Fruit fly (Drosophila melanogaster) whole organism, embryonic: Measurements from ENCODE around the gene CG45079.

Experiments
- CG11696 ChIP-seq: fragments of 200-800 bp; sonication (Bioruptor generic); IDR thresholded peaks from 2 replicates; pipeline ENCODE4 v1.3.6; 2022; ENCODE audit warnings: missing biosample characterization, missing genetic modification characterization
- CG12299 ChIP-seq: fragments of 200-800 bp; sonication (Bioruptor generic); optimal IDR thresholded peaks from 2 replicates; lab custom pipeline; 2018; ENCODE audit warnings: missing biosample characterization, mild to moderate bottlenecking, missing genetic modification characterization
- CG13424 ChIP-seq: fragments of 200-800 bp; sonication (Bioruptor generic); optimal IDR thresholded peaks from 2 replicates; lab custom pipeline; 2019; ENCODE audit warnings: missing biosample characterization, mild to moderate bottlenecking, missing genetic modification characterization, moderate library complexity
- CG14441 ChIP-seq: fragments of 200-800 bp; sonication (Bioruptor generic); IDR thresholded peaks from 2 replicates; pipeline ENCODE4 v1.3.6; 2022; ENCODE audit warnings: missing biosample characterization, missing genetic modification characterization
- CG1602 ChIP-seq: fragments of 200-800 bp; sonication (Bioruptor generic); optimal IDR thresholded peaks from 3 replicates; lab custom pipeline; 2016; ENCODE audit warnings: missing biosample characterization, missing genetic modification characterization
- CG18476 ChIP-seq: fragments of 200-800 bp; sonication (Bioruptor generic); optimal IDR thresholded peaks from 2 replicates; lab custom pipeline; 2016; ENCODE audit warnings: missing biosample characterization, mild to moderate bottlenecking, missing genetic modification characterization
- CG31365 ChIP-seq: fragments of 200-800 bp; sonication (Bioruptor generic); optimal IDR thresholded peaks from 2 replicates; lab custom pipeline; 2018; ENCODE audit warnings: missing biosample characterization, mild to moderate bottlenecking, missing genetic modification characterization
- CG42726 ChIP-seq: fragments of 200-800 bp; sonication (Bioruptor generic); IDR thresholded peaks from 2 replicates; pipeline ENCODE4 v1.3.6; 2022; ENCODE audit warnings: missing biosample characterization, missing genetic modification characterization; ENCODE audit not compliant: partially characterized antibody
- CG4424 ChIP-seq: fragments of 200-800 bp; sonication (Bioruptor generic); optimal IDR thresholded peaks from 3 replicates; lab custom pipeline; 2016; ENCODE audit warnings: missing biosample characterization, missing genetic modification characterization
- CG4730 ChIP-seq: fragments of 200-800 bp; sonication (Bioruptor generic); IDR thresholded peaks from 2 replicates; pipeline ENCODE4 v1.3.6; 2022; ENCODE audit warnings: missing biosample characterization, missing genetic modification characterization
- CG4820 ChIP-seq: fragments of 200-800 bp; sonication (Bioruptor generic); optimal IDR thresholded peaks from 3 replicates; lab custom pipeline; 2016; ENCODE audit warnings: missing biosample characterization, missing genetic modification characterization
- CG5180 ChIP-seq: fragments of 200-800 bp; sonication (Bioruptor generic); optimal IDR thresholded peaks from 3 replicates; lab custom pipeline; 2017; ENCODE audit warnings: missing biosample characterization, missing genetic modification characterization, mild to moderate bottlenecking, moderate library complexity, missing genetic modification reagents
- CG6854 ChIP-seq: fragments of 200-800 bp; sonication (Bioruptor generic); optimal IDR thresholded peaks from 3 replicates; lab custom pipeline; 2017; ENCODE audit warnings: missing biosample characterization, mild to moderate bottlenecking, missing genetic modification characterization
- CG7839 ChIP-seq: fragments of 200-800 bp; sonication (Bioruptor generic); optimal IDR thresholded peaks from 3 replicates; lab custom pipeline; 2018; ENCODE audit warnings: missing biosample characterization, mild to moderate bottlenecking, missing genetic modification characterization, moderate library complexity
- CG8089 ChIP-seq: fragments of 200-800 bp; sonication (Bioruptor generic); optimal IDR thresholded peaks from 3 replicates; lab custom pipeline; 2016; ENCODE audit warnings: missing biosample characterization, missing genetic modification characterization
- CG8924 ChIP-seq: fragments of 200-800 bp; optimal IDR thresholded peaks from 3 replicates; lab custom pipeline; 2019; ENCODE audit warnings: missing biosample characterization, mild to moderate bottlenecking, missing genetic modification characterization, moderate library complexity
- CG9932 ChIP-seq: fragments of 200-800 bp; sonication (Bioruptor generic); IDR thresholded peaks from 2 replicates; pipeline ENCODE4 v1.3.6; 2022; ENCODE audit warnings: missing biosample characterization, missing genetic modification characterization
- Chrac-16 ChIP-seq: fragments of 200-800 bp; sonication (Bioruptor generic); optimal IDR thresholded peaks from 3 replicates; lab custom pipeline; 2016; ENCODE audit warnings: missing biosample characterization, missing genetic modification characterization
- E2f2 ChIP-seq: fragments of 200-800 bp; sonication (Bioruptor generic); IDR thresholded peaks from 2 replicates; pipeline ENCODE4 v1.3.6; 2022; ENCODE audit warnings: missing biosample characterization, missing genetic modification characterization
- Fer1 ChIP-seq: fragments of 200-800 bp; sonication (Bioruptor generic); optimal IDR thresholded peaks from 2 replicates; lab custom pipeline; 2017; ENCODE audit warnings: missing biosample characterization, mild to moderate bottlenecking, missing genetic modification characterization
- Fer2 ChIP-seq: fragments of 200-800 bp; sonication (Bioruptor generic); optimal IDR thresholded peaks from 2 replicates; lab custom pipeline; 2018; ENCODE audit warnings: missing biosample characterization, mild to moderate bottlenecking, missing genetic modification characterization, moderate library complexity
- Gsc ChIP-seq: fragments of 200-800 bp; sonication (Bioruptor generic); IDR thresholded peaks from 2 replicates; pipeline ENCODE4 v1.3.6; 2022; ENCODE audit warnings: missing biosample characterization, missing genetic modification characterization
- Mad ChIP-seq: fragments of 200-800 bp; sonication (Bioruptor generic); optimal IDR thresholded peaks from 2 replicates; lab custom pipeline; 2016; ENCODE audit warnings: missing biosample characterization, missing genetic modification characterization
- Pdp1 ChIP-seq, 2 experiments: fragments of 200-800 bp; sonication (Bioruptor generic); optimal IDR thresholded peaks; 3 replicates each; lab custom pipeline; 2016; ENCODE audit warnings: missing biosample characterization in 2 of 2, missing genetic modification characterization in 2 of 2, mild to moderate bottlenecking in 1 of 2, moderate library complexity in 1 of 2
- Side ChIP-seq: fragments of 200-800 bp; sonication (Bioruptor generic); optimal IDR thresholded peaks from 2 replicates; lab custom pipeline; 2016; ENCODE audit warnings: missing biosample characterization, missing genetic modification characterization
- Sin3A ChIP-seq: fragments of >200 bp; optimal IDR thresholded peaks from 2 replicates; lab custom pipeline; 2018
- ac ChIP-seq: fragments of 200-800 bp; sonication (Bioruptor generic); optimal IDR thresholded peaks from 3 replicates; lab custom pipeline; 2017; ENCODE audit warnings: missing biosample characterization, mild to moderate bottlenecking, missing genetic modification characterization
- crp ChIP-seq, 2 experiments: fragments of 200-800 bp; sonication (Bioruptor generic); optimal IDR thresholded peaks; 2 replicates in 1 of 2; 3 replicates in 1 of 2; lab custom pipeline; 2017; ENCODE audit warnings: missing biosample characterization in 2 of 2, missing genetic modification characterization in 2 of 2, mild to moderate bottlenecking in 1 of 2, moderate library complexity in 1 of 2
- da ChIP-seq: fragments of 200-800 bp; sonication (Bioruptor generic); optimal IDR thresholded peaks from 2 replicates; lab custom pipeline; 2016; ENCODE audit warnings: missing biosample characterization, missing genetic modification characterization
- dm ChIP-seq: fragments of 200-800 bp; sonication (Bioruptor generic); optimal IDR thresholded peaks from 3 replicates; lab custom pipeline; 2016; ENCODE audit warnings: missing biosample characterization, missing genetic modification characterization
- dmrt99B ChIP-seq: fragments of 200-800 bp; sonication (Bioruptor generic); optimal IDR thresholded peaks from 2 replicates; lab custom pipeline; 2018; ENCODE audit warnings: missing biosample characterization, mild to moderate bottlenecking, missing genetic modification characterization, moderate library complexity
- gce ChIP-seq: fragments of 200-800 bp; sonication (Bioruptor generic); IDR thresholded peaks from 3 replicates; pipeline ENCODE4 v1.3.6; 2022; ENCODE audit warnings: missing biosample characterization, missing genetic modification characterization
- gcm2 ChIP-seq: fragments of 200-800 bp; sonication (Bioruptor generic); optimal IDR thresholded peaks from 2 replicates; lab custom pipeline; 2016; ENCODE audit warnings: missing biosample characterization, missing genetic modification characterization
- gro ChIP-seq: fragments of 200-800 bp; sonication (Bioruptor generic); optimal IDR thresholded peaks from 2 replicates; lab custom pipeline; 2016; ENCODE audit warnings: missing biosample characterization, missing genetic modification characterization
- gt ChIP-seq: fragments of 200-800 bp; sonication (Bioruptor generic); IDR thresholded peaks from 2 replicates; pipeline ENCODE4 v1.3.6; 2022; ENCODE audit warnings: missing biosample characterization, missing genetic modification characterization
- her ChIP-seq: fragments of 200-800 bp; sonication (Bioruptor generic); optimal IDR thresholded peaks from 2 replicates; lab custom pipeline; 2016; ENCODE audit warnings: missing biosample characterization, missing genetic modification characterization
- jigr1 ChIP-seq: fragments of 200-800 bp; sonication (Bioruptor generic); IDR thresholded peaks from 3 replicates; pipeline ENCODE4 v1.3.6; 2022; ENCODE audit warnings: missing biosample characterization, missing genetic modification characterization
- lab ChIP-seq: fragments of 200-800 bp; sonication (Bioruptor generic); optimal IDR thresholded peaks from 3 replicates; lab custom pipeline; 2017; ENCODE audit warnings: missing biosample characterization, missing genetic modification characterization, mild to moderate bottlenecking, moderate library complexity, missing genetic modification reagents
- pan ChIP-seq, 4 experiments: fragments of >200 bp in 3 of 4; fragments of 200-800 bp in 1 of 4; sonication (Bioruptor generic) in 1 of 4; optimal IDR thresholded peaks in 3 of 4; IDR thresholded peaks in 1 of 4; 2 replicates each; pipeline versions ENCODE4 v1.3.6 to Lab custom; 2017 to 2022; ENCODE audit warnings: missing biosample characterization in 2 of 4, missing genetic modification characterization in 2 of 4, mixed read lengths in 1 of 4
- pros ChIP-seq: fragments of 200-800 bp; sonication (Bioruptor generic); optimal IDR thresholded peaks from 3 replicates; lab custom pipeline; 2019; ENCODE audit warnings: missing biosample characterization, mild to moderate bottlenecking, missing genetic modification characterization, moderate library complexity
- rib ChIP-seq: fragments of 200-800 bp; sonication (Bioruptor generic); IDR thresholded peaks from 2 replicates; pipeline ENCODE4 v1.3.6; 2022; ENCODE audit warnings: missing biosample characterization, missing genetic modification characterization
- ro ChIP-seq: fragments of 200-800 bp; sonication (Bioruptor generic); IDR thresholded peaks from 2 replicates; pipeline ENCODE4 v1.3.6; 2022; ENCODE audit warnings: missing biosample characterization, missing genetic modification characterization
- row ChIP-seq: fragments of 200-800 bp; sonication (Bioruptor generic); IDR thresholded peaks from 3 replicates; pipeline ENCODE4 v1.3.6; 2022; ENCODE audit warnings: missing biosample characterization, missing genetic modification characterization
- scrt ChIP-seq: fragments of 200-800 bp; sonication (Bioruptor generic); optimal IDR thresholded peaks from 2 replicates; lab custom pipeline; 2018; ENCODE audit warnings: missing biosample characterization, mild to moderate bottlenecking, missing genetic modification characterization, moderate library complexity
- slou ChIP-seq: fragments of 200-800 bp; sonication (Bioruptor generic); optimal IDR thresholded peaks from 3 replicates; lab custom pipeline; 2016; ENCODE audit warnings: missing biosample characterization, missing genetic modification characterization
- sr ChIP-seq: fragments of 200-800 bp; sonication (Bioruptor generic); IDR thresholded peaks from 3 replicates; pipeline ENCODE4 v1.3.6; 2022; ENCODE audit warnings: missing biosample characterization, missing genetic modification characterization
- trem ChIP-seq: fragments of 200-800 bp; optimal IDR thresholded peaks from 3 replicates; lab custom pipeline; 2019; ENCODE audit warnings: missing biosample characterization, mild to moderate bottlenecking, missing genetic modification characterization, moderate library complexity
- ttk ChIP-seq: fragments of 200-800 bp; sonication (Bioruptor generic); IDR thresholded peaks from 2 replicates; pipeline ENCODE4 v2.1.2; 2022; ENCODE audit warnings: missing biosample characterization, missing genetic modification characterization
- twi ChIP-seq: fragments of 200-800 bp; optimal IDR thresholded peaks from 2 replicates; lab custom pipeline; 2019; ENCODE audit warnings: missing biosample characterization, mild to moderate bottlenecking, missing genetic modification characterization, moderate library complexity
- unpg ChIP-seq: fragments of 200-800 bp; sonication (Bioruptor generic); optimal IDR thresholded peaks from 3 replicates; lab custom pipeline; 2018; ENCODE audit warnings: missing biosample characterization, mild to moderate bottlenecking, missing genetic modification characterization, moderate library complexity
- wek ChIP-seq: fragments of 200-800 bp; sonication (Bioruptor generic); optimal IDR thresholded peaks from 3 replicates; lab custom pipeline; 2018; ENCODE audit warnings: missing biosample characterization, mild to moderate bottlenecking, missing genetic modification characterization, moderate library complexity
- zen ChIP-seq: fragments of 200-800 bp; sonication (Bioruptor generic); optimal IDR thresholded peaks from 3 replicates; lab custom pipeline; 2018; ENCODE audit warnings: missing biosample characterization, mild to moderate bottlenecking, missing genetic modification characterization, moderate library complexity

The CG45079 gene

dm6 chr3R:17115668-17116067 is 8.6 kb upstream of the CG45079 start (continued):
- TF ChIP-seq dmrt99B = no peak
- no peak for TF ChIP-seq CG9932
- no peak for TF ChIP-seq CG31365
- no peak for TF ChIP-seq zen (tag; lab: Kevin White, UChicago)
- TF ChIP-seq slou (GFP tag; lab: Kevin White, UChicago) = no peak
- TF ChIP-seq Side (GFP tag; lab: Kevin White, UChicago) = no peak
- no peak for TF ChIP-seq gce
- TF ChIP-seq CG13424 (tag; lab: Kevin White, UChicago) = peak; percentile 22
- peak; percentile 58 for TF ChIP-seq Fer1 (GFP tag; lab: Kevin White, UChicago)
- TF ChIP-seq CG8924 (tag; lab: Kevin White, UChicago) = no peak
- no peak for TF ChIP-seq ro (GFP tag; lab: Robert Waterston, UW)
- TF ChIP-seq ttk (GFP tag; lab: Robert Waterston, UW) = no peak
- TF ChIP-seq lab = peak; percentile 73
- no peak for TF ChIP-seq CG4820 (GFP tag; lab: Kevin White, UChicago)
- TF ChIP-seq CG1602 (GFP tag; lab: Kevin White, UChicago) = no peak
- peak; percentile 46 for TF ChIP-seq unpg (GFP tag; lab: Kevin White, UChicago)
- TF ChIP-seq trem = no peak
- TF ChIP-seq Sin3A (lab: Kevin White, UChicago) = no peak
- no peak for TF ChIP-seq pan (optimal IDR thresholded peaks at IDR 0.05; lab: Kevin White, UChicago)
- TF ChIP-seq pan (GFP tag; optimal IDR thresholded peaks at IDR 0.05 in 1 of 2, IDR thresholded peaks at IDR 0.05 in 1 of 2) = no peak
- TF ChIP-seq Gsc (GFP tag; lab: Robert Waterston, UW) = no peak
- TF ChIP-seq Pdp1 (GFP tag; optimal IDR thresholded peaks at IDR 0.05; lab: Kevin White, UChicago) = no peak
- TF ChIP-seq ac (GFP tag; lab: Kevin White, UChicago) = no peak
- no peak for TF ChIP-seq CG8089 (GFP tag; lab: Kevin White, UChicago)
- TF ChIP-seq CG14441 = 0 out of 2 replicates have a peak, but pooled peaks have one; percentile 20
- TF ChIP-seq CG5180 (GFP tag; lab: Kevin White, UChicago) = no peak
- TF ChIP-seq row (GFP tag; lab: Robert Waterston, UW) = no peak
- no peak for TF ChIP-seq CG42726 (GFP tag; lab: Robert Waterston, UW)
- TF ChIP-seq gcm2 (GFP tag; lab: Kevin White, UChicago) = no peak
- TF ChIP-seq gt = no peak
- no peak for TF ChIP-seq dm
- no peak for TF ChIP-seq Chrac-16
- TF ChIP-seq rib (GFP tag; lab: Robert Waterston, UW) = no peak
- no peak for TF ChIP-seq CG4424 (GFP tag; lab: Kevin White, UChicago)
- TF ChIP-seq CG11696 (GFP tag; lab: Robert Waterston, UW) = no peak
- no peak for TF ChIP-seq CG7839 (tag; lab: Kevin White, UChicago)
- no peak for TF ChIP-seq CG12299 (tag; lab: Kevin White, UChicago)
- peak; percentile 31 for TF ChIP-seq wek (GFP tag; lab: Kevin White, UChicago)
- no peak for TF ChIP-seq jigr1 (GFP tag; lab: Robert Waterston, UW)
- TF ChIP-seq her (GFP tag; lab: Kevin White, UChicago) = no peak
- TF ChIP-seq twi (tag; lab: Kevin White, UChicago) = no peak
- no peak for TF ChIP-seq Fer2 (tag; lab: Kevin White, UChicago)
- no peak for TF ChIP-seq gro (GFP tag; lab: Kevin White, UChicago)
- TF ChIP-seq scrt = no peak
- no peak for TF ChIP-seq CG4730 (GFP tag; lab: Robert Waterston, UW)
- TF ChIP-seq CG6854 (GFP tag; lab: Kevin White, UChicago) = peak; percentile 31
- TF ChIP-seq CG18476 (GFP tag; lab: Kevin White, UChicago) = no peak
- no peak for TF ChIP-seq crp (GFP tag; optimal IDR thresholded peaks at IDR 0.05; lab: Kevin White, UChicago)
- TF ChIP-seq sr (GFP tag; lab: Robert Waterston, UW) = no peak
- peak; percentile 10 for TF ChIP-seq pros (GFP tag; lab: Kevin White, UChicago)
- no peak for TF ChIP-seq da
- no peak for TF ChIP-seq Mad (GFP tag; lab: Kevin White, UChicago)
- no peak for TF ChIP-seq E2f2 (GFP tag; lab: Robert Waterston, UW)
